Fruit fly (Drosophila melanogaster): ENCODE measurements around the gene CG13599.
A peak's percentile ranks its signal among the peaks of the same experiment; 100 is the strongest.

Gene CG13599

dm6 chr3R:23958091-23958838, 26.8 kb downstream of the CG13599 start, which contains the start of the genes GluProRS and AP-1sigma (continued):
- TF ChIP-seq rib (GFP tag; IDR thresholded peaks at IDR 0.05) (peak; percentile 92), CG32772 (GFP tag; IDR thresholded peaks at IDR 0.05) (peak; percentile 97), CG2199 (GFP tag; IDR thresholded peaks at IDR 0.05) (peak; percentile 92), az2 (GFP tag; optimal IDR thresholded peaks at IDR 0.05) (peak; percentile 92), so (GFP tag; IDR thresholded peaks at IDR 0.05) (peak; percentile 92), Rfx (GFP tag; IDR thresholded peaks at IDR 0.05) (peak; percentile 97), z (GFP tag; IDR thresholded peaks at IDR 0.05) (0 out of 3 replicates have a peak, but pooled peaks have one; percentile 53), CG31365 (tag; optimal IDR thresholded peaks at IDR 0.05) (peak; percentile 32), Dek (tag; optimal IDR thresholded peaks at IDR 0.05) (peak; percentile 88), sug (tag; optimal IDR thresholded peaks at IDR 0.05) (peak; percentile 89), sqz (GFP tag; optimal IDR thresholded peaks at IDR 0.05) (peak; percentile 12), sd (tag; optimal IDR thresholded peaks at IDR 0.05) (no peak), exex (tag; optimal IDR thresholded peaks at IDR 0.05) (peak; percentile 58), CG12236 (GFP tag; optimal IDR thresholded peaks at IDR 0.05) (peak; percentile 46), phol (tag; optimal IDR thresholded peaks at IDR 0.05) (peak; percentile 94), hb (GFP tag; IDR thresholded peaks at IDR 0.05; ENCODE audit: partially characterized antibody) (peak; percentile 90), CG11504 (tag; optimal IDR thresholded peaks at IDR 0.05) (no peak), crc (GFP tag; optimal IDR thresholded peaks at IDR 0.05) (peak; percentile 50), D (optimal IDR thresholded peaks at IDR 0.05) (no peak), D (GFP tag; optimal IDR thresholded peaks at IDR 0.05) (peak; percentile 75), bigmax (GFP tag; optimal IDR thresholded peaks at IDR 0.05) (peak; percentile 98), sc (optimal IDR thresholded peaks at IDR 0.05) (no peak), sc (GFP tag; optimal IDR thresholded peaks at IDR 0.05) (peak; percentile 78), CG3281 (GFP tag; optimal IDR thresholded peaks at IDR 0.05) (peak; percentile 84), vfl (GFP tag; optimal IDR thresholded peaks at IDR 0.05) (peak; percentile 89), dati (GFP tag; IDR thresholded peaks at IDR 0.05) (peak; percentile 84), ATbp (GFP tag; optimal IDR thresholded peaks at IDR 0.05) (peak; percentile 72), Ptx1 (GFP tag; IDR thresholded peaks at IDR 0.05) (peak; percentile 99), CG16779 (GFP tag; IDR thresholded peaks at IDR 0.05) (peak; percentile 83), hth (optimal IDR thresholded peaks at IDR 0.05) (no peak), dysf (GFP tag; IDR thresholded peaks at IDR 0.05) (peak; percentile 97), grau (tag; optimal IDR thresholded peaks at IDR 0.05) (peak; percentile 96), ab (GFP tag; optimal IDR thresholded peaks at IDR 0.05) (peak; percentile 55), Xbp1 (GFP tag; optimal IDR thresholded peaks at IDR 0.05) (peak; percentile 95), inv (GFP tag; IDR thresholded peaks at IDR 0.05; ENCODE audit: partially characterized antibody) (peak; percentile 91), CG12391 (tag; optimal IDR thresholded peaks at IDR 0.05) (peak; percentile 93), Ssrp (tag; optimal IDR thresholded peaks at IDR 0.05) (peak; percentile 87), CG10959 (GFP tag; IDR thresholded peaks at IDR 0.05) (peak; percentile 93), CG31388 (GFP tag; optimal IDR thresholded peaks at IDR 0.05) (peak; percentile 82), MESR4 (GFP tag; optimal IDR thresholded peaks at IDR 0.05) (peak; percentile 94), pnt (GFP tag; optimal IDR thresholded peaks at IDR 0.05) (peak; percentile 88), Dll (GFP tag; IDR thresholded peaks at IDR 0.05; ENCODE audit: partially characterized antibody) (peak; percentile 97), nerfin-1 (tag; optimal IDR thresholded peaks at IDR 0.05) (peak; percentile 75), en (GFP tag; optimal IDR thresholded peaks at IDR 0.05) (peak; percentile 60), CG34422 (GFP tag; IDR thresholded peaks at IDR 0.05) (peak; percentile 98), ttk (GFP tag; IDR thresholded peaks at IDR 0.05) (peak; percentile 95), CG4820 (GFP tag; optimal IDR thresholded peaks at IDR 0.05) (peak; percentile 92), CG10267 (tag; optimal IDR thresholded peaks at IDR 0.05) (peak; percentile 82), Dbx (GFP tag; IDR thresholded peaks at IDR 0.05) (peak; percentile 98), Rx (GFP tag; IDR thresholded peaks at IDR 0.05) (peak; percentile 83)
